Fruit fly (Drosophila melanogaster) whole organism, pupa: ENCODE data around the gene CG33648.

ENCODE experiments used
- CG12605 ChIP-seq: fragments of 200-800 bp; sonication (Bioruptor generic); IDR thresholded peaks from 2 replicates; pipeline ENCODE4 v1.3.6; 2022; ENCODE audit warnings: missing biosample characterization, missing genetic modification characterization
- CG15710 ChIP-seq: fragments of 200-800 bp; sonication (Bioruptor generic); optimal IDR thresholded peaks from 2 replicates; lab custom pipeline; 2018; ENCODE audit warnings: missing biosample characterization, mild to moderate bottlenecking, missing genetic modification characterization, moderate library complexity
- EcR ChIP-seq: fragments of 200-800 bp; sonication (Bioruptor generic); optimal IDR thresholded peaks from 3 replicates; lab custom pipeline; 2019; ENCODE audit warnings: missing biosample characterization, missing genetic modification characterization, mild to moderate bottlenecking, moderate library complexity, missing genetic modification reagents
- Pif1A ChIP-seq: fragments of 200-800 bp; sonication (Bioruptor generic); optimal IDR thresholded peaks from 3 replicates; lab custom pipeline; 2016; ENCODE audit warnings: missing biosample characterization, missing genetic modification characterization

dm6 chr2L:14477464-14478239 lies 46.5 kb upstream of the CG33648 start:
- no peak for TF ChIP-seq CG12605
- no peak for TF ChIP-seq CG15710
- no peak for TF ChIP-seq Pif1A (GFP tag; lab: Kevin White, UChicago)
- TF ChIP-seq EcR (GFP tag; lab: Kevin White, UChicago): no peak
